Fruit fly (Drosophila melanogaster) whole organism, wandering third instar larva: Measurements from ENCODE around the gene FucTA.
A peak's percentile ranks its signal among the peaks of the same experiment; 100 is the strongest.

ENCODE experiments used
- Abd-B ChIP-seq: fragments of >200 bp; optimal IDR thresholded peaks from 2 replicates; lab custom pipeline; 2017; ENCODE audit warnings: missing biosample characterization, missing genetic modification characterization
- CG9705 ChIP-seq: fragments of 200-800 bp; sonication (Bioruptor generic); optimal IDR thresholded peaks from 2 replicates; lab custom pipeline; 2018; ENCODE audit warnings: missing biosample characterization, mild to moderate bottlenecking, missing genetic modification characterization
- CrebA ChIP-seq: fragments of 200-800 bp; sonication (Bioruptor generic); optimal IDR thresholded peaks from 2 replicates; lab custom pipeline; 2016; ENCODE audit warnings: missing biosample characterization, mild to moderate bottlenecking, missing genetic modification characterization, borderline replicate concordance
- Dfd ChIP-seq: fragments of >200 bp; optimal IDR thresholded peaks from 2 replicates; lab custom pipeline; 2017; ENCODE audit warnings: missing biosample characterization, missing genetic modification characterization
- Dif ChIP-seq: fragments of 200-275, 200-300 bp; sonication (Bioruptor generic); optimal IDR thresholded peaks from 2 replicates; lab custom pipeline; 2018; ENCODE audit warnings: missing biosample characterization, missing genetic modification characterization; ENCODE audit not compliant: partially characterized antibody
- GATAd ChIP-seq: sonication (Bioruptor generic); optimal IDR thresholded peaks from 2 replicates; lab custom pipeline; 2016; ENCODE audit warnings: missing biosample characterization, missing genetic modification characterization
- HLH106 ChIP-seq: fragments of 200-800 bp; optimal IDR thresholded peaks from 3 replicates; lab custom pipeline; 2019; ENCODE audit warnings: missing biosample characterization, mild to moderate bottlenecking, missing genetic modification characterization, moderate library complexity
- Hnf4 ChIP-seq: fragments of 200-800 bp; sonication (Bioruptor generic); optimal IDR thresholded peaks from 2 replicates; lab custom pipeline; 2016; ENCODE audit warnings: missing biosample characterization, mild to moderate bottlenecking, missing genetic modification characterization
- Hr83 ChIP-seq: fragments of 200-300 bp; sonication (Bioruptor generic); optimal IDR thresholded peaks from 2 replicates; lab custom pipeline; 2016; ENCODE audit warnings: missing biosample characterization, mild to moderate bottlenecking, missing genetic modification characterization, moderate library complexity; ENCODE audit not compliant: poor library complexity, severe bottlenecking
- Jra ChIP-seq: sonication (Bioruptor generic); optimal IDR thresholded peaks from 2 replicates; lab custom pipeline; 2016; ENCODE audit warnings: missing biosample characterization, missing genetic modification characterization
- Myc ChIP-seq: fragments of >200 bp; optimal IDR thresholded peaks from 2 replicates; lab custom pipeline; 2017
- N ChIP-seq: fragments of >200 bp; optimal IDR thresholded peaks from 2 replicates; lab custom pipeline; 2018; ENCODE audit warnings: missing biosample characterization, missing external identifiers, missing genetic modification characterization
- OdsH ChIP-seq: fragments of 200-800 bp; sonication (Bioruptor generic); optimal IDR thresholded peaks from 2 replicates; lab custom pipeline; 2016; ENCODE audit warnings: missing biosample characterization, mild to moderate bottlenecking, missing genetic modification characterization
- Rel ChIP-seq, 2 experiments: fragments of 200-800 bp; sonication (Bioruptor generic) in 1 of 2; optimal IDR thresholded peaks; 2 replicates in 1 of 2; 3 replicates in 1 of 2; lab custom pipeline; 2016 to 2019; ENCODE audit warnings: mild to moderate bottlenecking in 2 of 2, missing biosample characterization in 2 of 2, missing genetic modification characterization in 2 of 2, moderate library complexity in 1 of 2
- Sp1 ChIP-seq: fragments of 200-800 bp; sonication (Bioruptor generic); optimal IDR thresholded peaks from 3 replicates; lab custom pipeline; 2019; ENCODE audit warnings: missing biosample characterization, mild to moderate bottlenecking, missing genetic modification characterization, moderate library complexity
- Vsx2 ChIP-seq: fragments of 200-300, 225-300 bp; sonication (Bioruptor generic); optimal IDR thresholded peaks from 2 replicates; lab custom pipeline; 2018; ENCODE audit warnings: missing biosample characterization, missing genetic modification characterization; ENCODE audit not compliant: partially characterized antibody
- br ChIP-seq: fragments of 200-800 bp; sonication (Bioruptor generic); optimal IDR thresholded peaks from 2 replicates; lab custom pipeline; 2016; ENCODE audit warnings: missing biosample characterization, missing genetic modification characterization
- brk ChIP-seq: fragments of 200-800 bp; sonication (Bioruptor generic); optimal IDR thresholded peaks from 2 replicates; lab custom pipeline; 2016; ENCODE audit warnings: missing biosample characterization, mild to moderate bottlenecking, missing genetic modification characterization
- dmrt93B ChIP-seq: fragments of 200-800 bp; sonication (Bioruptor generic); optimal IDR thresholded peaks from 2 replicates; lab custom pipeline; 2018; ENCODE audit warnings: missing biosample characterization, mild to moderate bottlenecking, missing genetic modification characterization
- ey ChIP-seq: fragments of 200-800 bp; sonication (Bioruptor generic); optimal IDR thresholded peaks from 2 replicates; lab custom pipeline; 2016; ENCODE audit warnings: missing biosample characterization, missing genetic modification characterization
- foxo ChIP-seq, 2 experiments: fragments of 200-800 bp; sonication (Bioruptor generic); optimal IDR thresholded peaks; 2 replicates in 1 of 2; 3 replicates in 1 of 2; lab custom pipeline; 2016 to 2017; ENCODE audit warnings: missing biosample characterization in 2 of 2, missing genetic modification characterization in 2 of 2
- fru ChIP-seq: fragments of 200-800 bp; sonication (Bioruptor generic); optimal IDR thresholded peaks from 3 replicates; lab custom pipeline; 2016; ENCODE audit warnings: missing biosample characterization, mild to moderate bottlenecking, missing genetic modification characterization
- h ChIP-seq: fragments of 200-800 bp; sonication (Bioruptor generic); optimal IDR thresholded peaks from 3 replicates; lab custom pipeline; 2016; ENCODE audit warnings: missing biosample characterization, mild to moderate bottlenecking, missing genetic modification characterization
- lola ChIP-seq: fragments of >200 bp; optimal IDR thresholded peaks from 2 replicates; lab custom pipeline; 2017; ENCODE audit warnings: missing biosample characterization, missing genetic modification characterization
- pan ChIP-seq: fragments of >200 bp; optimal IDR thresholded peaks from 2 replicates; lab custom pipeline; 2017
- psq ChIP-seq: fragments of 200-800 bp; sonication (Bioruptor generic); optimal IDR thresholded peaks from 3 replicates; lab custom pipeline; 2017; ENCODE audit warnings: missing biosample characterization, mild to moderate bottlenecking, missing genetic modification characterization, moderate library complexity
- rgr ChIP-seq: fragments of 200-800 bp; sonication (Bioruptor generic); optimal IDR thresholded peaks from 3 replicates; lab custom pipeline; 2016; ENCODE audit warnings: missing biosample characterization, mild to moderate bottlenecking, missing genetic modification characterization
- sv ChIP-seq: fragments of 200-800 bp; sonication (Bioruptor generic); optimal IDR thresholded peaks from 3 replicates; lab custom pipeline; 2016; ENCODE audit warnings: missing biosample characterization, missing genetic modification characterization
- tai ChIP-seq: sonication (Bioruptor generic); optimal IDR thresholded peaks from 2 replicates; lab custom pipeline; 2016; ENCODE audit warnings: missing biosample characterization, missing genetic modification characterization
- usp ChIP-seq: fragments of >200 bp; optimal IDR thresholded peaks from 2 replicates; lab custom pipeline; 2017; ENCODE audit warnings: missing biosample characterization, missing genetic modification characterization
- woc ChIP-seq: sonication (Bioruptor generic); optimal IDR thresholded peaks from 2 replicates; lab custom pipeline; 2016; ENCODE audit warnings: missing biosample characterization, mild to moderate bottlenecking, missing genetic modification characterization

The FucTA gene

DNA sequence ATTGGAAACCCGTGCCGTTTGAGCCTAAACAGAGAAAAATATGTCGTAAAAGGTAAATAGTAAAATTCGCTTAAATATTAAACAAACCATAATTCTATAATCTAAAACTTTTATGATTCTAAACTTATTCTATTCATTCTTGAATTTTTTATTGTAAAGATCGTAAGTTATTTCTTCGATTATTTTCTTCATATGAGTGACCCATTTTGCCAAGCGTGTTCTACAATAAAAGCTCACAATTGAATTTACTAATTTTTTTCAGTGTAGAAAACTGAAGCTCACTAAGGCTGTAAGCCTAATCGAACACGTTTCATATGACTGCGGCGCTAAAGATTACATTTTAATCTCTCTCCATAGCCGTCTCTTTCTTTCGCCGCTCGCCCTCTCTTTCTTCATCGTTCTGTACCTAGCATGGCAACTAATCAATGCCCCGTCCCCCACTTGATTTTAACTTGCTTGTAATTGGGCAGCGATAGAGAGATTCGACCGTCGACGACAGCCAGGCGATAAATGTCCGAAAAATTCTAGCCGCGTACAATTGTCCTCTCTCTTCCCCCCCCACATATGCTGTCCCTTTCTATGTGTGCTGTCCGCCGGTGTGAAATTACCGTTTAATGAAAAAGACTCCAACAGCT, 24.9 kb downstream of the FucTA start:
- no peak for TF ChIP-seq CrebA (GFP tag; lab: Kevin White, UChicago)
- TF ChIP-seq foxo (GFP tag; optimal IDR thresholded peaks at IDR 0.05; lab: Kevin White, UChicago): no peak
- no peak for TF ChIP-seq dmrt93B
- TF ChIP-seq CG9705: no peak
- no peak for TF ChIP-seq OdsH (GFP tag; lab: Kevin White, UChicago)
- no peak for TF ChIP-seq GATAd (GFP tag; lab: Kevin White, UChicago)

DNA sequence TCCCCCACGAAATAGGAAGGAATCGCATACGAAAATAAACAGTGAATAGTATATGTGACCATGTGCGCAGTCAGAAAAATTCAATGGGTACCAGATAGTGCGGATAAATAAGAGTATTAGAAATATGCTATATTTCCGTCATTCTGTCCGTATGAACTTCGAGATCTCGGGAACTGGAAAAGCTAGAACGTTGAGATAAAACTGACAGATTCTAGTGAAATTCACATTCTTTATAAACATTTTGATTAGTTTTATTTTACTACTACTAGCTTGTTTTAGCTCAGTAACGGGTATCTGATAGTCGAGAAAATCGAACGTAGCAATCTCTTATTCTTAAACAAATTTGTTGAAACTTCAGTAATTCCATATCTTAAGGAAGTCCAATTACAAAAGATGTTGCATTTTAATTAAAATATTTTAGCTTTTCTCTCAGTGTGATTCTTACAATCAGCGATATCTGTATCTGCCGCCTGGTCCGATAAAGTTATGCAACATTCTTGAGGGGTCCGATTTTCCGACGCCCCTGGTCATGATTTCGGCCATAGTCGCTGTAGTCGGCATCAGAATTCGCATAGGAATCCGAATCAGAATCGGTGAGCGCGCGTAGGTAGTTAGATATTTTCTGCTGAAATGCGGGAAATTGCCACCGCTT, 25.6 kb downstream of the FucTA start:
- TF ChIP-seq woc (GFP tag; lab: Kevin White, UChicago): no peak
- no peak for TF ChIP-seq Abd-B (GFP tag; lab: Kevin White, UChicago)
- TF ChIP-seq lola (GFP tag; lab: Kevin White, UChicago): no peak
- no peak for TF ChIP-seq Vsx2
- TF ChIP-seq Hr83 (GFP tag; lab: Kevin White, UChicago): no peak
- TF ChIP-seq Rel (GFP tag; optimal IDR thresholded peaks at IDR 0.05; lab: Kevin White, UChicago): no peak
- no peak for TF ChIP-seq Rel (tag; optimal IDR thresholded peaks at IDR 0.05; lab: Kevin White, UChicago)
- no peak for TF ChIP-seq GATAd (GFP tag; lab: Kevin White, UChicago)
- no peak for TF ChIP-seq brk (GFP tag; lab: Kevin White, UChicago)
- TF ChIP-seq pan: no peak
- TF ChIP-seq Myc (lab: Kevin White, UChicago): no peak
- TF ChIP-seq Sp1: no peak
- no peak for TF ChIP-seq sv (GFP tag; lab: Kevin White, UChicago)
- TF ChIP-seq ey (GFP tag; lab: Kevin White, UChicago): no peak
- TF ChIP-seq Hnf4: no peak
- TF ChIP-seq N: no peak
- no peak for TF ChIP-seq foxo (GFP tag; optimal IDR thresholded peaks at IDR 0.05; lab: Kevin White, UChicago)
- TF ChIP-seq usp (GFP tag; lab: Kevin White, UChicago): no peak
- TF ChIP-seq br (GFP tag; lab: Kevin White, UChicago): no peak

DNA sequence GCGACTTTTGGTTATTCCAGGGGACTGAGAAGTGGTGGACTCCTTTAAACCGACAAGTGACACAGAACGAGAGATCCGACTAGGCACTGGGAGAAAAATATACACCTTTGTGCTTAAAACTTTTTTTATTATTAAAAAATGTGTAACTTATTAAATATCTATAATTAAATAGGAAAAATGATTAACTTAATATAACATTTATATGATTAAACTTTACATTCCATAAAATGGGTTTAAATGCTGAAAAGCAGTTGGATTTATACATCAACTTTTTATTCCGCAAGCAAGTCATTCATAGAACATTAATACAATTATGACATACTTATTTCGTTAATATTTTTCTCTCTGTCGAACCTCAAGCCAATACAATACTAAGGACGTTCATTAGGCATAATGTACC, 27.1 kb downstream of the FucTA start:
- TF ChIP-seq h (GFP tag; lab: Kevin White, UChicago): peak; percentile 18
- peak in 1 of 2 experiments; percentile 62 for TF ChIP-seq foxo (GFP tag; optimal IDR thresholded peaks at IDR 0.05; lab: Kevin White, UChicago)
- TF ChIP-seq Dfd (GFP tag; lab: Kevin White, UChicago): no peak
- TF ChIP-seq dmrt93B: peak; percentile 21
- TF ChIP-seq Hnf4: peak; percentile 23
- peak; percentile 44 for TF ChIP-seq psq (GFP tag; lab: Kevin White, UChicago)
- no peak for TF ChIP-seq Dif (GFP tag; lab: Kevin White, UChicago)
- peak; percentile 65 for TF ChIP-seq HLH106 (tag; lab: Kevin White, UChicago)
- TF ChIP-seq woc (GFP tag; lab: Kevin White, UChicago): no peak
- peak; percentile 75 for TF ChIP-seq Sp1
- no peak for TF ChIP-seq lola (GFP tag; lab: Kevin White, UChicago)
- TF ChIP-seq fru (GFP tag; lab: Kevin White, UChicago): peak; percentile 47
- peak; percentile 45 for TF ChIP-seq rgr (GFP tag; lab: Kevin White, UChicago)
- TF ChIP-seq Hr83 (GFP tag; lab: Kevin White, UChicago): no peak
- TF ChIP-seq brk (GFP tag; lab: Kevin White, UChicago): peak; percentile 6
- no peak for TF ChIP-seq Abd-B (GFP tag; lab: Kevin White, UChicago)
- TF ChIP-seq OdsH (GFP tag; lab: Kevin White, UChicago): peak; percentile 55

DNA sequence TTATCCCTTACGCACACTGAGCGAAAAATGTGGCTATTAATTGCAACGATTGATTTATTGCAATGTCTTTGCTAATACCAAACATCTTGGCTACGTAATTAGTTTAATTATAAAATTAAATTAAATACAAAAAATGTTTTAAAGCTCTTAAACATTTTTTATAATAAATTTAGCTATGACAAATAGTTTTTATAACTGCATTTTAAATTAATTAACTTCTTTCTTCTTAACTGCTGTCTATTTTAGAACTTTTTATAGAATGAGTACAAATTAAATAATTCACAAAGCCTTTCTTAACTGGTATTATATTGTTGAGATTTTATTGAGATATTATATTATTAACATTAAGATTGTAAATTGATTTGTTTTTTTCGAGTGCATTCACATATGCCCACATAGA, 27.9 kb downstream of the FucTA start:
- TF ChIP-seq Sp1 (peak; percentile 23), HLH106 (tag; lab: Kevin White, UChicago) (peak; percentile 23), OdsH (GFP tag; lab: Kevin White, UChicago) (no peak)

DNA sequence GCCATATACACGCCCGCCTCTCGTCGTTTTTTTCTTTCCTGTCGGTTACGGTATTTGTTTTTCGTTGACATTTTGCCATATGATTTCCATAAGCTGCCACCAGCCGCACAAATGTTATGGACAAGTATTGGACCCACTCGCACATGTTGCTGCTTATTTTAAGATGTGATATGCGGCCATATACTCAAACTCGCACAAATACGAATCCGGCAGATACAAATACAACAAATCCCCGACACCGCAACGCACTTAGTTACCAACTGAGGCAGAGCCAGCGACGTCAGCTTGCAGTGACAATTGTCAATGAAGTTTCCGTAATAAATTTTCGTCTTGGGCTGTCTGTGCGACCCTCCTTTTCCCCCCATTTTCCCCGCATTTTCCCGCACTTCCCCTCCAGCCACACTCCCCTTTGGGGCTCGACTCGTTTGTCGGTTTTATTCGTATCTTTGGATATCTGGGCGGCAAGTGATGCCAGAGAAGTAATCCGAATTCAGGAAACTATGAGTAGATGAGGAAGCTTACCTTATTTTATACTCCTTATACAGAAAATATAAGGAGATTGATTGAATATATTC, 29.8 kb downstream of the FucTA start:
- TF ChIP-seq Myc (lab: Kevin White, UChicago): no peak
- TF ChIP-seq Hnf4: no peak
- no peak for TF ChIP-seq ey (GFP tag; lab: Kevin White, UChicago)
- no peak for TF ChIP-seq fru (GFP tag; lab: Kevin White, UChicago)
- TF ChIP-seq GATAd (GFP tag; lab: Kevin White, UChicago): no peak
- TF ChIP-seq Vsx2: no peak
- no peak for TF ChIP-seq foxo (GFP tag; optimal IDR thresholded peaks at IDR 0.05; lab: Kevin White, UChicago)
- TF ChIP-seq tai (GFP tag; lab: Kevin White, UChicago): no peak
- no peak for TF ChIP-seq woc (GFP tag; lab: Kevin White, UChicago)
- no peak for TF ChIP-seq Jra
- TF ChIP-seq rgr (GFP tag; lab: Kevin White, UChicago): no peak
